Comparison of ENCODE assay signal across 2 fruit fly cellular contexts in the genomic region with DNA sequence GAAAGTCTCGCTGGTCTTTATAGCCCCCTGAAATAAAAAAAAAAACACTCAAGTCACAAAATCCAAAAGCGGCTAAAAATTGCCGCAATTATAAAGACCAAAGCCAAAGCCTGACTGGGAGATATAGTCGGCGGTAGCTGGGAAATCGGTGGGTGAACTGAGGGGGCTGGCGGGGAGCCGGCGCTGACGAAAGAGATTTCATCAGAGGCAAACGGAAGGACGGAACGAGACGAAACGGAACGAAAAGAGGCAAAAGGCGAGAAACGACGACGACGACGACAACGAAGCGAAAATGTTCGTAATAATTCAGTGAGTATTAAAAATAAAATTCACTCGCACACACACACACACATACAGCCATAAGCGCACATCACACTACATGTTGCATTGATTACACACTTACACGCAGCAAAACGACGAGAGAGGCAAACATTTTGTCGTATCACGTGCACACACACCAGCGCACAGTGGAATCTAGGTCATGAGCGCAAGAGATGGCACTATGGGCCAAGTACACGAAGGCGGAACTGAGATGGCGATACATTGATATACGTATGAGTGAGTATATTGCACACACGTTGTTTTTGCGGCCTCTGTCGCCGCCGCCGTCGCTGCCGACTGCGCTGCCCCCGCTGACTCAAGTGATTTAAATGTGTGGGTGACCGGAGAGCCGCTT.
A peak's percentile ranks its signal among the peaks of the same experiment; 100 is the strongest.
TF ChIP-seq lines count a peak whose summit lies in the region.

No protein-coding gene starts in this region.

TF ChIP-seq in whole organism, embryonic, 481 proteins besides CTCF, POLR2A, EP300 and RAD21 (continued from another document and continues in another):
- TF ChIP-seq Drgx (GFP tag; IDR thresholded peaks at IDR 0.05; lab: Robert Waterston, UW) (peak; percentile 69), fd64A (GFP tag; optimal IDR thresholded peaks at IDR 0.05; lab: Kevin White, UChicago) (peak; percentile 64), CG12659 (GFP tag; optimal IDR thresholded peaks at IDR 0.05; lab: Kevin White, UChicago) (peak; percentile 11), CG10274 (GFP tag; optimal IDR thresholded peaks at IDR 0.05; lab: Kevin White, UChicago) (no peak), CG32772 (GFP tag; IDR thresholded peaks at IDR 0.05; lab: Robert Waterston, UW) (0 out of 2 replicates have a peak, but pooled peaks have one; percentile 14), hb (GFP tag; IDR thresholded peaks at IDR 0.05; lab: Robert Waterston, UW; ENCODE audit: partially characterized antibody) (no peak), CG34376 (GFP tag; optimal IDR thresholded peaks at IDR 0.05; lab: Kevin White, UChicago) (peak; percentile 74), CG12071 (GFP tag; optimal IDR thresholded peaks at IDR 0.05; lab: Kevin White, UChicago) (peak; percentile 20), GATAe (GFP tag; conservative IDR thresholded peaks at IDR 0.05; lab: Robert Waterston, UW) (0 out of 2 replicates have a peak, but pooled peaks have one; percentile 12), C15 (GFP tag; IDR thresholded peaks at IDR 0.05; lab: Robert Waterston, UW) (no peak), lola (GFP tag; optimal IDR thresholded peaks at IDR 0.05; lab: Kevin White, UChicago) (peak in 1 of 3 experiments; percentile 84), Eip74EF (GFP tag; optimal IDR thresholded peaks at IDR 0.05; lab: Kevin White, UChicago) (peak; percentile 55 to 94), lov (optimal IDR thresholded peaks at IDR 0.05; lab: Kevin White, UChicago) (no peak), lov (GFP tag; IDR thresholded peaks at IDR 0.05; lab: Robert Waterston, UW) (0 out of 3 replicates have a peak, but pooled peaks have one; percentile 62), CG17328 (GFP tag; IDR thresholded peaks at IDR 0.05; lab: Robert Waterston, UW) (peak; percentile 48; the same call in 1 of the 2 replicates), repo (GFP tag; optimal IDR thresholded peaks at IDR 0.05; lab: Kevin White, UChicago) (peak; percentile 29), HmgD (GFP tag; optimal IDR thresholded peaks at IDR 0.05; lab: Kevin White, UChicago) (peak; percentile 32), twi (tag; optimal IDR thresholded peaks at IDR 0.05; lab: Kevin White, UChicago) (peak; percentile 20), HLHmδ (GFP tag; optimal IDR thresholded peaks at IDR 0.05; lab: Kevin White, UChicago) (peak; percentile 40), ci (GFP tag; IDR thresholded peaks at IDR 0.05; lab: Robert Waterston, UW) (peak; percentile 61), bsh (GFP tag; optimal IDR thresholded peaks at IDR 0.05; lab: Kevin White, UChicago) (peak in 1 of 2 experiments; percentile 3), CG1024 (GFP tag; IDR thresholded peaks at IDR 0.05; lab: Robert Waterston, UW) (no peak), CG17361 (GFP tag; IDR thresholded peaks at IDR 0.05; lab: Robert Waterston, UW) (no peak), CG17385 (GFP tag; optimal IDR thresholded peaks at IDR 0.05; lab: Kevin White, UChicago) (peak; percentile 21), Deaf1 (tag; optimal IDR thresholded peaks at IDR 0.05; lab: Kevin White, UChicago) (peak; percentile 95), CG10321 (GFP tag; IDR thresholded peaks at IDR 0.05; lab: Robert Waterston, UW) (peak; percentile 91), psq (GFP tag; optimal IDR thresholded peaks at IDR 0.05; lab: Kevin White, UChicago) (peak; percentile 12), Vsx1 (GFP tag; optimal IDR thresholded peaks at IDR 0.05; lab: Kevin White, UChicago) (no peak), sqz (GFP tag; optimal IDR thresholded peaks at IDR 0.05; lab: Kevin White, UChicago) (peak; percentile 61), CG12769 (tag; optimal IDR thresholded peaks at IDR 0.05; lab: Kevin White, UChicago) (peak; percentile 82), E2f2 (GFP tag; IDR thresholded peaks at IDR 0.05; lab: Robert Waterston, UW) (peak; percentile 24; the same call in 1 of the 2 replicates), nerfin-2 (GFP tag; IDR thresholded peaks at IDR 0.05; lab: Robert Waterston, UW; ENCODE audit: partially characterized antibody) (no peak), BEAF-32 (GFP tag; optimal IDR thresholded peaks at IDR 0.05; lab: Kevin White, UChicago) (no peak), sd (tag; optimal IDR thresholded peaks at IDR 0.05; lab: Kevin White, UChicago) (peak; percentile 100), Hr3 (GFP tag; optimal IDR thresholded peaks at IDR 0.05; lab: Kevin White, UChicago) (peak; percentile 98), emc (GFP tag; optimal IDR thresholded peaks at IDR 0.05; lab: Kevin White, UChicago) (no peak), CG13624 (GFP tag; optimal IDR thresholded peaks at IDR 0.05; lab: Kevin White, UChicago) (peak; percentile 54), rib (GFP tag; IDR thresholded peaks at IDR 0.05; lab: Robert Waterston, UW) (peak; percentile 90; the same call in 1 of the 2 replicates), Hmr (GFP tag; optimal IDR thresholded peaks at IDR 0.05; lab: Kevin White, UChicago) (peak; percentile 38), CG2199 (GFP tag; IDR thresholded peaks at IDR 0.05; lab: Robert Waterston, UW) (peak; percentile 66; the same call in 1 of the 3 replicates), lab (GFP tag; optimal IDR thresholded peaks at IDR 0.05; lab: Kevin White, UChicago) (peak; percentile 1), Asciz (GFP tag; optimal IDR thresholded peaks at IDR 0.05; lab: Kevin White, UChicago) (peak; percentile 6), CG15601 (tag; optimal IDR thresholded peaks at IDR 0.05; lab: Kevin White, UChicago) (peak; percentile 31), Trl (optimal IDR thresholded peaks at IDR 0.05; lab: Kevin White, UChicago) (peak; percentile 58 to 82), Trl (GFP tag; optimal IDR thresholded peaks at IDR 0.05; lab: Kevin White, UChicago) (no peak), BtbVII (GFP tag; optimal IDR thresholded peaks at IDR 0.05; lab: Kevin White, UChicago) (peak; percentile 64), onecut (GFP tag; IDR thresholded peaks at IDR 0.05; lab: Robert Waterston, UW) (peak; percentile 44; the same call in 1 of the 2 replicates), Blimp-1 (GFP tag; optimal IDR thresholded peaks at IDR 0.05; lab: Kevin White, UChicago) (peak; percentile 97), CG10267 (tag; optimal IDR thresholded peaks at IDR 0.05; lab: Kevin White, UChicago) (no peak), bowl (GFP tag; IDR thresholded peaks at IDR 0.05; lab: Robert Waterston, UW) (peak; percentile 29; the same call in 1 of the 2 replicates), CG2116 (GFP tag; optimal IDR thresholded peaks at IDR 0.05; lab: Kevin White, UChicago) (no peak), her (GFP tag; optimal IDR thresholded peaks at IDR 0.05; lab: Kevin White, UChicago) (peak; percentile 10), CG34224 (GFP tag; IDR thresholded peaks at IDR 0.05; lab: Robert Waterston, UW; ENCODE audit: partially characterized antibody) (0 out of 3 replicates have a peak, but pooled peaks have one; percentile 27), slbo (GFP tag; IDR thresholded peaks at IDR 0.05; lab: Robert Waterston, UW) (0 out of 2 replicates have a peak, but pooled peaks have one; percentile 36), Bgb (GFP tag; IDR thresholded peaks at IDR 0.05; lab: Robert Waterston, UW; ENCODE audit: partially characterized antibody) (peak; percentile 66; the same call in 1 of the 2 replicates), Ssrp (tag; optimal IDR thresholded peaks at IDR 0.05; lab: Kevin White, UChicago) (no peak), CG7786 (GFP tag; optimal IDR thresholded peaks at IDR 0.05; lab: Kevin White, UChicago) (no peak), CG33557 (GFP tag; optimal IDR thresholded peaks at IDR 0.05; lab: Kevin White, UChicago) (peak; percentile 4)

TF ChIP-seq in whole organism, prepupa, 60 proteins besides CTCF, POLR2A, EP300 and RAD21 (continued from another document):
- no peak for TF ChIP-seq OdsH (GFP tag; optimal IDR thresholded peaks at IDR 0.05; lab: Kevin White, UChicago)
- peak; percentile 88 for TF ChIP-seq dsx (GFP tag; optimal IDR thresholded peaks at IDR 0.05; lab: Kevin White, UChicago; ENCODE audit: poor library complexity, severe bottlenecking)
- TF ChIP-seq Ets96B (tag; optimal IDR thresholded peaks at IDR 0.05; lab: Kevin White, UChicago) = peak; percentile 52
- peak; percentile 87 for TF ChIP-seq Eip78C (GFP tag; lab: Kevin White, UChicago)
- TF ChIP-seq CG16779 (tag; optimal IDR thresholded peaks at IDR 0.05; lab: Kevin White, UChicago) = no peak
- no peak for TF ChIP-seq CG8319 (GFP tag; optimal IDR thresholded peaks at IDR 0.05; lab: Kevin White, UChicago)
- TF ChIP-seq esn (GFP tag; optimal IDR thresholded peaks at IDR 0.05; lab: Kevin White, UChicago) = peak; percentile 21
- no peak for TF ChIP-seq CG10669 (GFP tag; optimal IDR thresholded peaks at IDR 0.05; lab: Kevin White, UChicago)
- TF ChIP-seq achi (GFP tag; optimal IDR thresholded peaks at IDR 0.05; lab: Kevin White, UChicago) = peak; percentile 37
- TF ChIP-seq Hr4 (GFP tag; optimal IDR thresholded peaks at IDR 0.05; lab: Kevin White, UChicago) = peak; percentile 5
- peak; percentile 43 for TF ChIP-seq topi (GFP tag; optimal IDR thresholded peaks at IDR 0.05; lab: Kevin White, UChicago)
- TF ChIP-seq CG6163 (GFP tag; IDR thresholded peaks at IDR 0.05; lab: Robert Waterston, UW) = peak; percentile 60
- TF ChIP-seq lz (GFP tag; optimal IDR thresholded peaks at IDR 0.05; lab: Kevin White, UChicago) = no peak
